Worm (Caenorhabditis elegans) whole organism, L1 larva: ENCODE results near the gene lmtr-3.
A peak's percentile ranks its signal among the peaks of the same experiment; 100 is the strongest.

Source experiments
- C34B4.2 ChIP-seq: sonication (generic microtip); optimal IDR thresholded peaks from 2 replicates; lab custom pipeline; 2017; ENCODE audit warnings: mild to moderate bottlenecking, missing genetic modification characterization, missing compliant biosample characterization
- F16B12.6 ChIP-seq: fragments of 150-350 bp; optimal IDR thresholded peaks from 2 replicates; lab custom pipeline; 2014; ENCODE audit warnings: missing biosample characterization, missing genetic modification characterization
- Y116A8C.19 ChIP-seq: sonication (generic microtip); optimal IDR thresholded peaks from 2 replicates; lab custom pipeline; 2016; ENCODE audit warnings: missing compliant biosample characterization, missing genetic modification characterization, borderline replicate concordance
- alr-1 ChIP-seq: fragments of 200-800 bp; sonication (Bioruptor generic); optimal IDR thresholded peaks from 2 replicates; lab custom pipeline; 2018; ENCODE audit warnings: borderline replicate concordance, mild to moderate bottlenecking, missing genetic modification characterization, missing compliant biosample characterization
- ama-1 ChIP-seq: fragments of 150-350 bp; optimal IDR thresholded peaks from 2 replicates; lab custom pipeline; 2014
- blmp-1 ChIP-seq: fragments of 150-350 bp; optimal IDR thresholded peaks from 2 replicates; lab custom pipeline; 2014; ENCODE audit warnings: missing biosample characterization, missing genetic modification characterization
- ceh-8 ChIP-seq: fragments of 200-800 bp; sonication (Bioruptor generic); optimal IDR thresholded peaks from 2 replicates; lab custom pipeline; 2018; ENCODE audit warnings: mild to moderate bottlenecking, missing genetic modification characterization, moderate library complexity, missing compliant biosample characterization
- ceh-82 ChIP-seq, 3 experiments: fragments of 150-350 bp in 1 of 3; sonication (generic microtip) in 2 of 3; optimal IDR thresholded peaks; 2 replicates each; lab custom pipeline; 2014 to 2017; ENCODE audit warnings: missing biosample characterization in 3 of 3, missing genetic modification characterization in 3 of 3
- dpl-1 ChIP-seq, 3 experiments: fragments of 150-350 bp in 2 of 3; sonication (generic microtip) in 1 of 3; optimal IDR thresholded peaks; 2 replicates each; lab custom pipeline; 2014 to 2017; ENCODE audit warnings: missing biosample characterization in 3 of 3, missing genetic modification characterization in 3 of 3, missing genetic modification reagents in 3 of 3
- dsc-1 ChIP-seq: sonication (generic microtip); optimal IDR thresholded peaks from 2 replicates; lab custom pipeline; 2016; ENCODE audit warnings: mild to moderate bottlenecking, missing genetic modification characterization, missing compliant biosample characterization
- egl-13 ChIP-seq: sonication (generic microtip); optimal IDR thresholded peaks from 2 replicates; lab custom pipeline; 2016; ENCODE audit warnings: missing genotype, missing genetic modification reagents, missing genetic modification characterization, missing compliant biosample characterization
- egl-27 ChIP-seq, 2 experiments: fragments of 150-350 bp in 1 of 2; sonication (generic microtip); optimal IDR thresholded peaks; 3 replicates each; lab custom pipeline; 2017 to 2018; ENCODE audit warnings: missing biosample characterization in 2 of 2, missing genetic modification characterization in 2 of 2, missing genetic modification reagents in 2 of 2
- elt-3 ChIP-seq, 6 experiments: fragments of 150-350 bp in 1 of 6; sonication (generic microtip); optimal IDR thresholded peaks; 2 replicates each; lab custom pipeline; 2017 to 2018; ENCODE audit warnings: missing biosample characterization in 6 of 6, missing genetic modification characterization in 6 of 6, inconsistent platforms in 1 of 6
- ets-5 ChIP-seq: fragments of 200-800 bp; sonication (Bioruptor generic); IDR thresholded peaks from 2 replicates; pipeline ENCODE4 v1.3.6; 2022; ENCODE audit warnings: missing genetic modification characterization, missing compliant biosample characterization
- grh-1 ChIP-seq: fragments of 200-800 bp; sonication (Bioruptor generic); IDR thresholded peaks from 2 replicates; pipeline ENCODE4 v1.3.6; 2022; ENCODE audit warnings: missing genetic modification reagents, missing genetic modification characterization, missing compliant biosample characterization
- hlh-4 ChIP-seq: sonication (generic microtip); optimal IDR thresholded peaks from 2 replicates; lab custom pipeline; 2016; ENCODE audit warnings: mild to moderate bottlenecking, missing genetic modification characterization, missing compliant biosample characterization
- isw-1 ChIP-seq: fragments of 200-800 bp; sonication (Bioruptor generic); IDR thresholded peaks from 2 replicates; pipeline ENCODE4 v1.3.6; 2022; ENCODE audit warnings: missing genetic modification characterization, missing compliant biosample characterization
- lin-14 ChIP-seq: fragments of 200-800 bp; sonication (Bioruptor generic); optimal IDR thresholded peaks from 2 replicates; lab custom pipeline; 2018; ENCODE audit warnings: mild to moderate bottlenecking, missing genetic modification characterization, moderate library complexity, missing compliant biosample characterization
- lir-3 ChIP-seq: sonication (generic microtip); optimal IDR thresholded peaks from 2 replicates; lab custom pipeline; 2016; ENCODE audit warnings: mild to moderate bottlenecking, missing genetic modification characterization, moderate library complexity, missing compliant biosample characterization; ENCODE audit not compliant: poor library complexity
- lsy-2 ChIP-seq, 2 experiments: fragments of 150-350 bp; optimal IDR thresholded peaks; 2 replicates each; lab custom pipeline; 2014; ENCODE audit warnings: missing biosample characterization in 2 of 2, missing genetic modification characterization in 2 of 2
- mef-2 ChIP-seq: fragments of 150-350 bp; optimal IDR thresholded peaks from 2 replicates; lab custom pipeline; 2014; ENCODE audit warnings: missing biosample characterization, missing genetic modification characterization
- mep-1 ChIP-seq: fragments of 150-350 bp; optimal IDR thresholded peaks from 2 replicates; lab custom pipeline; 2014; ENCODE audit warnings: missing biosample characterization, missing genetic modification characterization
- nhr-12 ChIP-seq: sonication (generic microtip); optimal IDR thresholded peaks from 2 replicates; lab custom pipeline; 2017; ENCODE audit warnings: missing biosample characterization, missing genetic modification characterization
- nhr-28 ChIP-seq: fragments of 150-350 bp; optimal IDR thresholded peaks from 2 replicates; lab custom pipeline; 2014; ENCODE audit warnings: missing biosample characterization, missing genetic modification characterization
- nhr-71 ChIP-seq: sonication (generic microtip); optimal IDR thresholded peaks from 2 replicates; lab custom pipeline; 2016; ENCODE audit warnings: mild to moderate bottlenecking, missing genetic modification characterization, moderate library complexity, missing compliant biosample characterization
- nhr-77 ChIP-seq: fragments of 150-350 bp; optimal IDR thresholded peaks from 2 replicates; lab custom pipeline; 2014; ENCODE audit warnings: missing biosample characterization, missing genetic modification characterization
- nhr-84 ChIP-seq: sonication (generic microtip); optimal IDR thresholded peaks from 2 replicates; lab custom pipeline; 2017; ENCODE audit warnings: missing biosample characterization, missing genetic modification characterization
- nhr-85 ChIP-seq: sonication (generic microtip); peaks from one replicate; lab custom pipeline; 2016; ENCODE audit warnings: missing genetic modification characterization, inconsistent platforms, missing compliant biosample characterization
- pax-3 ChIP-seq: fragments of 200-800 bp; sonication (Bioruptor generic); optimal IDR thresholded peaks from 2 replicates; lab custom pipeline; 2018; ENCODE audit warnings: mild to moderate bottlenecking, missing genetic modification characterization, moderate library complexity, missing compliant biosample characterization
- pqm-1 ChIP-seq: sonication (generic microtip); optimal IDR thresholded peaks from 3 replicates; lab custom pipeline; 2017; ENCODE audit warnings: missing biosample characterization, missing genetic modification characterization
- skn-1 ChIP-seq: fragments of 150-350 bp; optimal IDR thresholded peaks from 2 replicates; lab custom pipeline; 2014; ENCODE audit warnings: missing biosample characterization, missing genetic modification characterization
- snu-23 ChIP-seq: sonication (generic microtip); optimal IDR thresholded peaks from 2 replicates; lab custom pipeline; 2016; ENCODE audit warnings: missing genetic modification characterization, missing compliant biosample characterization
- sox-4 ChIP-seq: sonication (generic microtip); optimal IDR thresholded peaks from 2 replicates; lab custom pipeline; 2016; ENCODE audit warnings: missing genetic modification characterization, missing compliant biosample characterization
- tlp-1 ChIP-seq: fragments of 150-350 bp; optimal IDR thresholded peaks from 2 replicates; lab custom pipeline; 2014; ENCODE audit warnings: missing biosample characterization, missing genetic modification characterization
- zag-1 ChIP-seq: fragments of 150-350 bp; optimal IDR thresholded peaks from 2 replicates; lab custom pipeline; 2014; ENCODE audit warnings: missing biosample characterization, missing genetic modification characterization
- ztf-11 ChIP-seq, 2 experiments: sonication (generic microtip); optimal IDR thresholded peaks; 2 replicates each; lab custom pipeline; 2016 to 2017; ENCODE audit warnings: missing genetic modification characterization in 2 of 2, missing biosample characterization in 1 of 2, missing compliant biosample characterization in 1 of 2

Gene lmtr-3

ce11 chrV:11148971-11149370, 25.0 kb downstream of the lmtr-3 start:
- peak; percentile 80 for TF ChIP-seq blmp-1 (tag; lab: Kevin White, UChicago)
- no peak for TF ChIP-seq alr-1 (tag; lab: Kevin White, UChicago)
- no peak for TF ChIP-seq egl-13 (tag; lab: Kevin White, UChicago)
- TF ChIP-seq mep-1 = peak; percentile 8
- no peak for TF ChIP-seq nhr-84 (tag; lab: Kevin White, UChicago)
- peak; percentile 79 for TF ChIP-seq nhr-85 (tag; lab: Kevin White, UChicago)
- TF ChIP-seq elt-3 (tag; optimal IDR thresholded peaks at IDR 0.05; lab: Kevin White, UChicago) = peak in 1 of 6 experiments; percentile 48

ce11 chrV:11149405-11149804, 25.4 kb downstream of the lmtr-3 start, which contains the start of gene T19C4.1:
Gene T19C4.1, plus strand, starts transcription at chrV:11149705.
- TF ChIP-seq nhr-28 = no peak
- TF ChIP-seq ztf-11 (tag; optimal IDR thresholded peaks at IDR 0.05; lab: Kevin White, UChicago) = no peak
- TF ChIP-seq tlp-1 (tag; lab: Kevin White, UChicago) = no peak
- no peak for TF ChIP-seq ceh-82 (tag; optimal IDR thresholded peaks at IDR 0.05; lab: Kevin White, UChicago)
- TF ChIP-seq dsc-1 = no peak
- TF ChIP-seq pqm-1 = no peak
- TF ChIP-seq grh-1 (GFP tag; lab: Robert Waterston, UW) = no peak
- TF ChIP-seq lin-14 (GFP tag; lab: Kevin White, UChicago) = no peak
- no peak for TF ChIP-seq lir-3
- TF ChIP-seq C34B4.2 (tag; lab: Kevin White, UChicago) = no peak
- no peak for TF ChIP-seq ama-1 (lab: Kevin White, UChicago)
- no peak for TF ChIP-seq elt-3 (tag; optimal IDR thresholded peaks at IDR 0.05; lab: Kevin White, UChicago)
- TF ChIP-seq alr-1 (tag; lab: Kevin White, UChicago) = no peak
- no peak for TF ChIP-seq nhr-12 (tag; lab: Kevin White, UChicago)
- TF ChIP-seq snu-23 (GFP tag; lab: Kevin White, UChicago) = no peak
- no peak for TF ChIP-seq ets-5
- TF ChIP-seq egl-13 (tag; lab: Kevin White, UChicago) = no peak
- TF ChIP-seq nhr-71 = no peak
- no peak for TF ChIP-seq mef-2 (tag; lab: Kevin White, UChicago)

- TF ChIP-seq zag-1 (tag; lab: Kevin White, UChicago) (no peak), isw-1 (GFP tag; lab: Robert Waterston, UW) (no peak), nhr-77 (no peak)
Observed at ce11 chrV:11152333-11152732, 28.3 kb downstream of the lmtr-3 start, which contains the start of gene srg-39. Gene srg-39, minus strand, starts transcription at chrV:11152433.

- TF ChIP-seq tlp-1 (tag; lab: Kevin White, UChicago) = no peak
- TF ChIP-seq sox-4 (tag; lab: Kevin White, UChicago) = no peak
- TF ChIP-seq skn-1 = no peak
- TF ChIP-seq ama-1 (lab: Kevin White, UChicago) = no peak
- no peak for TF ChIP-seq alr-1 (tag; lab: Kevin White, UChicago)
- TF ChIP-seq dpl-1 (GFP tag; optimal IDR thresholded peaks at IDR 0.05; lab: Kevin White, UChicago) = no peak
- no peak for TF ChIP-seq Y116A8C.19 (tag; lab: Kevin White, UChicago)
- TF ChIP-seq mep-1 = no peak
- no peak for TF ChIP-seq egl-27 (tag; optimal IDR thresholded peaks at IDR 0.05; lab: Kevin White, UChicago)
- TF ChIP-seq hlh-4 (tag; lab: Kevin White, UChicago) = no peak
- no peak for TF ChIP-seq F16B12.6 (tag; lab: Kevin White, UChicago)
- no peak for TF ChIP-seq lsy-2 (tag; optimal IDR thresholded peaks at IDR 0.05; lab: Kevin White, UChicago)
- TF ChIP-seq nhr-28 = no peak
- no peak for TF ChIP-seq pax-3 (tag; lab: Kevin White, UChicago)
Observed at ce11 chrV:11155553-11155952, 31.6 kb downstream of the lmtr-3 start, which contains the start of gene srg-38. Gene srg-38, minus strand, starts transcription at chrV:11155653.

- TF ChIP-seq ceh-8 (GFP tag; lab: Kevin White, UChicago) (peak; percentile 93), skn-1 (no peak)
Observed at ce11 chrV:11156589-11156988, 32.6 kb downstream of the lmtr-3 start.
